Fruit fly (Drosophila melanogaster) whole organism, embryonic: Measurements from ENCODE around the gene Sfp78E.

Source experiments
- Blimp-1 ChIP-seq: fragments of 200-800 bp; sonication (Bioruptor generic); optimal IDR thresholded peaks from 3 replicates; lab custom pipeline; 2018; ENCODE audit warnings: missing biosample characterization, missing genetic modification characterization, mild to moderate bottlenecking, moderate library complexity, missing genetic modification reagents
- CG10274 ChIP-seq: fragments of 200-800 bp; sonication (Bioruptor generic); optimal IDR thresholded peaks from 3 replicates; lab custom pipeline; 2017; ENCODE audit warnings: missing biosample characterization, mild to moderate bottlenecking, missing genetic modification characterization
- CG10654 ChIP-seq: fragments of 200-800 bp; sonication (Bioruptor generic); optimal IDR thresholded peaks from 2 replicates; lab custom pipeline; 2016; ENCODE audit warnings: missing biosample characterization, missing genetic modification characterization
- CG10979 ChIP-seq: fragments of 200-800 bp; sonication (Bioruptor generic); optimal IDR thresholded peaks from 2 replicates; lab custom pipeline; 2018; ENCODE audit warnings: missing biosample characterization, mild to moderate bottlenecking, missing genetic modification characterization, moderate library complexity
- CG11456 ChIP-seq: fragments of 200-800 bp; sonication (Bioruptor generic); IDR thresholded peaks from 3 replicates; pipeline ENCODE4 v1.3.6; 2022; ENCODE audit warnings: missing biosample characterization, missing genetic modification characterization
- CG15514 ChIP-seq: fragments of 200-800 bp; sonication (Bioruptor generic); optimal IDR thresholded peaks from 3 replicates; lab custom pipeline; 2017; ENCODE audit warnings: missing biosample characterization, missing genetic modification characterization, mild to moderate bottlenecking, moderate library complexity, missing genetic modification reagents
- CG16813 ChIP-seq: fragments of 200-800 bp; sonication (Bioruptor generic); IDR thresholded peaks from 3 replicates; pipeline ENCODE4 v1.3.6; 2022; ENCODE audit warnings: missing biosample characterization, missing genetic modification characterization; ENCODE audit not compliant: partially characterized antibody
- CG17359 ChIP-seq: fragments of 200-800 bp; sonication (Bioruptor generic); optimal IDR thresholded peaks from 3 replicates; lab custom pipeline; 2018; ENCODE audit warnings: missing biosample characterization, mild to moderate bottlenecking, missing genetic modification characterization, moderate library complexity
- CG1792 ChIP-seq: fragments of 200-800 bp; sonication (Bioruptor generic); optimal IDR thresholded peaks from 2 replicates; lab custom pipeline; 2016; ENCODE audit warnings: missing biosample characterization, missing genetic modification characterization
- CG18619 ChIP-seq: fragments of 200-800 bp; sonication (Bioruptor generic); optimal IDR thresholded peaks from 3 replicates; lab custom pipeline; 2017; ENCODE audit warnings: missing biosample characterization, mild to moderate bottlenecking, missing genetic modification characterization
- CG31388 ChIP-seq: fragments of 200-800 bp; sonication (Bioruptor generic); optimal IDR thresholded peaks from 2 replicates; lab custom pipeline; 2016; ENCODE audit warnings: missing biosample characterization, missing genetic modification characterization
- CG32532 ChIP-seq: fragments of 200-800 bp; sonication (Bioruptor generic); IDR thresholded peaks from 2 replicates; pipeline ENCODE4 v1.3.6; 2022; ENCODE audit warnings: missing biosample characterization, missing genetic modification characterization
- CG33557 ChIP-seq: fragments of 200-800 bp; sonication (Bioruptor generic); optimal IDR thresholded peaks from 2 replicates; lab custom pipeline; 2019; ENCODE audit warnings: missing biosample characterization, mild to moderate bottlenecking, missing genetic modification characterization, moderate library complexity
- CG34376 ChIP-seq: fragments of 200-800 bp; sonication (Bioruptor generic); optimal IDR thresholded peaks from 2 replicates; lab custom pipeline; 2018; ENCODE audit warnings: missing biosample characterization, mild to moderate bottlenecking, missing genetic modification characterization
- CG43689 ChIP-seq: fragments of 200-800 bp; sonication (Bioruptor generic); IDR thresholded peaks from 2 replicates; pipeline ENCODE4 v1.3.6; 2022; ENCODE audit warnings: missing biosample characterization, missing genetic modification characterization
- CG6854 ChIP-seq: fragments of 200-800 bp; sonication (Bioruptor generic); optimal IDR thresholded peaks from 3 replicates; lab custom pipeline; 2017; ENCODE audit warnings: missing biosample characterization, mild to moderate bottlenecking, missing genetic modification characterization
- CG7987 ChIP-seq: fragments of 200-800 bp; sonication (Bioruptor generic); optimal IDR thresholded peaks from 2 replicates; lab custom pipeline; 2018; ENCODE audit warnings: missing biosample characterization, mild to moderate bottlenecking, missing genetic modification characterization, moderate library complexity
- CG9817 ChIP-seq: fragments of 200-800 bp; sonication (Bioruptor generic); optimal IDR thresholded peaks from 2 replicates; lab custom pipeline; 2018; ENCODE audit warnings: missing biosample characterization, mild to moderate bottlenecking, missing genetic modification characterization, moderate library complexity
- CoRest ChIP-seq: fragments of 200-800 bp; sonication (Bioruptor generic); optimal IDR thresholded peaks from 3 replicates; lab custom pipeline; 2018; ENCODE audit warnings: missing biosample characterization, mild to moderate bottlenecking, missing genetic modification characterization, moderate library complexity
- Dad ChIP-seq: fragments of 200-800 bp; sonication (Bioruptor generic); optimal IDR thresholded peaks from 3 replicates; lab custom pipeline; 2016; ENCODE audit warnings: missing biosample characterization, missing genetic modification characterization
- Dbx ChIP-seq: fragments of 200-800 bp; sonication (Bioruptor generic); IDR thresholded peaks from 3 replicates; pipeline ENCODE4 v1.3.6; 2022; ENCODE audit warnings: missing biosample characterization, missing genetic modification characterization
- Dek ChIP-seq: fragments of 200-800 bp; sonication (Bioruptor generic); optimal IDR thresholded peaks from 3 replicates; lab custom pipeline; 2019; ENCODE audit warnings: missing biosample characterization, mild to moderate bottlenecking, missing genetic modification characterization, moderate library complexity
- Dip3 ChIP-seq: fragments of 200-800 bp; sonication (Bioruptor generic); optimal IDR thresholded peaks from 3 replicates; lab custom pipeline; 2016; ENCODE audit warnings: missing biosample characterization, missing genetic modification characterization
- Elba2 ChIP-seq: fragments of 200-800 bp; sonication (Bioruptor generic); optimal IDR thresholded peaks from 3 replicates; lab custom pipeline; 2016; ENCODE audit warnings: missing biosample characterization, missing genetic modification characterization
- Ets65A ChIP-seq: fragments of 200-800 bp; sonication (Bioruptor generic); peaks from one replicate; lab custom pipeline; 2016; ENCODE audit warnings: missing biosample characterization, missing genetic modification characterization
- Fer3 ChIP-seq: fragments of 200-800 bp; sonication (Bioruptor generic); optimal IDR thresholded peaks from 2 replicates; lab custom pipeline; 2018; ENCODE audit warnings: missing biosample characterization, mild to moderate bottlenecking, missing genetic modification characterization, moderate library complexity
- H15 ChIP-seq: fragments of 200-800 bp; sonication (Bioruptor generic); IDR thresholded peaks from 3 replicates; pipeline ENCODE4 v1.3.6; 2022; ENCODE audit warnings: missing biosample characterization, missing genetic modification characterization
- Hey ChIP-seq: fragments of 200-800 bp; sonication (Bioruptor generic); optimal IDR thresholded peaks from 3 replicates; lab custom pipeline; 2018; ENCODE audit warnings: missing biosample characterization, mild to moderate bottlenecking, missing genetic modification characterization
- Hmr ChIP-seq: fragments of 200-800 bp; sonication (Bioruptor generic); optimal IDR thresholded peaks from 3 replicates; lab custom pipeline; 2017; ENCODE audit warnings: mild to moderate bottlenecking, missing biosample characterization, missing genetic modification reagents, missing genetic modification characterization
- Mrtf ChIP-seq: fragments of 200-800 bp; sonication (Bioruptor generic); IDR thresholded peaks from 3 replicates; pipeline ENCODE4 v1.3.6; 2022; ENCODE audit warnings: missing biosample characterization, missing genetic modification characterization
- Neu2 ChIP-seq: fragments of 200-800 bp; sonication (Bioruptor generic); optimal IDR thresholded peaks from 3 replicates; lab custom pipeline; 2016; ENCODE audit warnings: missing biosample characterization, missing genetic modification characterization, borderline replicate concordance
- Poxn ChIP-seq: fragments of 200-800 bp; sonication (Bioruptor generic); IDR thresholded peaks from 2 replicates; pipeline ENCODE4 v1.3.6; 2022; ENCODE audit warnings: missing biosample characterization, missing genetic modification characterization
- Side ChIP-seq: fragments of 200-800 bp; sonication (Bioruptor generic); optimal IDR thresholded peaks from 2 replicates; lab custom pipeline; 2016; ENCODE audit warnings: missing biosample characterization, missing genetic modification characterization
- Taf1 ChIP-seq: fragments of 200-800 bp; sonication (Bioruptor generic); IDR thresholded peaks from 2 replicates; pipeline ENCODE4 v1.3.6; 2022; ENCODE audit warnings: missing biosample characterization, missing genetic modification characterization
- ab ChIP-seq: fragments of 200-800 bp; sonication (Bioruptor generic); optimal IDR thresholded peaks from 2 replicates; lab custom pipeline; 2016; ENCODE audit warnings: missing biosample characterization, missing genetic modification characterization
- amos ChIP-seq: fragments of 200-800 bp; sonication (Bioruptor generic); IDR thresholded peaks from 2 replicates; pipeline ENCODE4 v1.3.6; 2022; ENCODE audit warnings: missing biosample characterization, missing genetic modification characterization; ENCODE audit not compliant: partially characterized antibody
- chm ChIP-seq: fragments of 200-800 bp; sonication (Bioruptor generic); IDR thresholded peaks from 2 replicates; pipeline ENCODE4 v1.3.6; 2022; ENCODE audit warnings: missing biosample characterization, missing genetic modification characterization
- crol ChIP-seq: fragments of 200-800 bp; sonication (Bioruptor generic); IDR thresholded peaks from 2 replicates; pipeline ENCODE4 v1.3.6; 2022; ENCODE audit warnings: missing biosample characterization, missing genetic modification characterization
- disco-r ChIP-seq: fragments of 200-800 bp; sonication (Bioruptor generic); optimal IDR thresholded peaks from 2 replicates; lab custom pipeline; 2016; ENCODE audit warnings: missing biosample characterization, missing genetic modification characterization
- esg ChIP-seq: fragments of 200-800 bp; sonication (Bioruptor generic); conservative IDR thresholded peaks from 2 replicates; pipeline ENCODE4 v1.3.6; 2022; ENCODE audit warnings: missing biosample characterization, missing genetic modification characterization
- fd96Cb ChIP-seq: fragments of 200-800 bp; sonication (Bioruptor generic); optimal IDR thresholded peaks from 2 replicates; lab custom pipeline; 2018; ENCODE audit warnings: missing biosample characterization, mild to moderate bottlenecking, missing genetic modification characterization, moderate library complexity
- gcm ChIP-seq: fragments of 200-800 bp; sonication (Bioruptor generic); optimal IDR thresholded peaks from 2 replicates; lab custom pipeline; 2019; ENCODE audit warnings: missing biosample characterization, mild to moderate bottlenecking, missing genetic modification characterization, moderate library complexity
- her ChIP-seq: fragments of 200-800 bp; sonication (Bioruptor generic); optimal IDR thresholded peaks from 2 replicates; lab custom pipeline; 2016; ENCODE audit warnings: missing biosample characterization, missing genetic modification characterization
- jigr1 ChIP-seq: fragments of 200-800 bp; sonication (Bioruptor generic); IDR thresholded peaks from 3 replicates; pipeline ENCODE4 v1.3.6; 2022; ENCODE audit warnings: missing biosample characterization, missing genetic modification characterization
- lab ChIP-seq: fragments of 200-800 bp; sonication (Bioruptor generic); optimal IDR thresholded peaks from 3 replicates; lab custom pipeline; 2017; ENCODE audit warnings: missing biosample characterization, missing genetic modification characterization, mild to moderate bottlenecking, moderate library complexity, missing genetic modification reagents
- mirr ChIP-seq: fragments of 200-800 bp; sonication (Bioruptor generic); optimal IDR thresholded peaks from 3 replicates; lab custom pipeline; 2018; ENCODE audit warnings: missing biosample characterization, mild to moderate bottlenecking, missing genetic modification characterization
- prd ChIP-seq, 3 experiments: fragments of >200 bp in 2 of 3; fragments of 200-800 bp in 1 of 3; sonication (Bioruptor generic) in 1 of 3; optimal IDR thresholded peaks in 2 of 3; IDR thresholded peaks in 1 of 3; 2 replicates in 2 of 3; 3 replicates in 1 of 3; pipeline versions ENCODE4 v1.3.6 to Lab custom; 2017 to 2022; ENCODE audit warnings: missing biosample characterization in 1 of 3, missing genetic modification characterization in 1 of 3
- schlank ChIP-seq: fragments of 200-800 bp; sonication (Bioruptor generic); optimal IDR thresholded peaks from 2 replicates; lab custom pipeline; 2018; ENCODE audit warnings: missing biosample characterization, mild to moderate bottlenecking, missing genetic modification characterization
- sisA ChIP-seq: fragments of 200-800 bp; sonication (Bioruptor generic); IDR thresholded peaks from 2 replicates; pipeline ENCODE4 v1.3.6; 2022; ENCODE audit warnings: missing biosample characterization, missing genetic modification characterization
- vnd ChIP-seq: fragments of 200-800 bp; sonication (Bioruptor generic); IDR thresholded peaks from 3 replicates; pipeline ENCODE4 v1.3.6; 2022; ENCODE audit warnings: missing biosample characterization, missing genetic modification characterization; ENCODE audit not compliant: partially characterized antibody

Gene Sfp78E

dm6 chr3L:21652768-21653167 is 31.1 kb downstream of the Sfp78E start (continued):
- TF ChIP-seq Hey (tag; lab: Kevin White, UChicago) = no peak
- peak; percentile 57 for TF ChIP-seq ab
- TF ChIP-seq crol (GFP tag; lab: Robert Waterston, UW) = no peak
- peak; percentile 45 for TF ChIP-seq CG1792
- TF ChIP-seq Ets65A = peak; percentile 97
- peak; percentile 9 for TF ChIP-seq gcm
- TF ChIP-seq prd (optimal IDR thresholded peaks at IDR 0.05; lab: Kevin White, UChicago) = no peak
- TF ChIP-seq prd (GFP tag; IDR thresholded peaks at IDR 0.05; lab: Robert Waterston, UW) = peak; percentile 63; the same call in 2 of the 3 replicates
- TF ChIP-seq Taf1 (GFP tag; lab: Robert Waterston, UW) = no peak
- TF ChIP-seq Fer3 = peak; percentile 54
- TF ChIP-seq Side (GFP tag; lab: Kevin White, UChicago) = peak; percentile 66
- peak; percentile 55 for TF ChIP-seq disco-r (GFP tag; lab: Kevin White, UChicago)
- peak; percentile 37; the same call in 1 of the 3 replicates for TF ChIP-seq CG16813 (GFP tag; lab: Robert Waterston, UW)
- peak; percentile 34 for TF ChIP-seq lab (GFP tag; lab: Kevin White, UChicago)
- peak; percentile 50 for TF ChIP-seq Blimp-1 (GFP tag; lab: Kevin White, UChicago)
- peak; percentile 74 for TF ChIP-seq CG7987 (GFP tag; lab: Kevin White, UChicago)
- peak; percentile 59 for TF ChIP-seq Dad (GFP tag; lab: Kevin White, UChicago)
- TF ChIP-seq CG31388 (GFP tag; lab: Kevin White, UChicago) = peak; percentile 31
- no peak for TF ChIP-seq CG6854 (GFP tag; lab: Kevin White, UChicago)
- TF ChIP-seq CG17359 (tag; lab: Kevin White, UChicago) = peak; percentile 72
- TF ChIP-seq CG33557 (GFP tag; lab: Kevin White, UChicago) = peak; percentile 46
- peak; percentile 81 for TF ChIP-seq CG32532 (GFP tag; lab: Robert Waterston, UW)
- TF ChIP-seq schlank (tag; lab: Kevin White, UChicago) = no peak
- no peak; the same call in 1 of the 2 replicates for TF ChIP-seq chm (GFP tag; lab: Robert Waterston, UW)
- TF ChIP-seq mirr (GFP tag; lab: Kevin White, UChicago) = peak; percentile 15
- TF ChIP-seq Mrtf = peak; percentile 75
- TF ChIP-seq Neu2 = no peak
- TF ChIP-seq Dip3 (GFP tag; lab: Kevin White, UChicago) = no peak
- no peak for TF ChIP-seq CG34376 (GFP tag; lab: Kevin White, UChicago)
- TF ChIP-seq CG15514 (GFP tag; lab: Kevin White, UChicago) = peak; percentile 38
- no peak for TF ChIP-seq Poxn (GFP tag; lab: Robert Waterston, UW)
- TF ChIP-seq esg = no peak
- TF ChIP-seq amos (GFP tag; lab: Robert Waterston, UW) = peak; percentile 66
- peak; percentile 57 for TF ChIP-seq Dek (tag; lab: Kevin White, UChicago)
- TF ChIP-seq H15 (GFP tag; lab: Robert Waterston, UW) = no peak; the same call in 2 of the 3 replicates
- no peak for TF ChIP-seq CG43689
- TF ChIP-seq CoRest = peak; percentile 76
- no peak for TF ChIP-seq jigr1 (GFP tag; lab: Robert Waterston, UW)
- TF ChIP-seq Elba2 (GFP tag; lab: Kevin White, UChicago) = peak; percentile 59
- no peak for TF ChIP-seq CG10274 (GFP tag; lab: Kevin White, UChicago)
- peak; percentile 72 for TF ChIP-seq CG10654
- TF ChIP-seq fd96Cb (tag; lab: Kevin White, UChicago) = peak; percentile 38
- TF ChIP-seq Hmr (GFP tag; lab: Kevin White, UChicago) = peak; percentile 70
- peak; percentile 83 for TF ChIP-seq CG9817 (tag; lab: Kevin White, UChicago)
- no peak for TF ChIP-seq vnd (GFP tag; lab: Robert Waterston, UW)
- TF ChIP-seq sisA (GFP tag; lab: Robert Waterston, UW) = peak; percentile 81
- TF ChIP-seq CG11456 (GFP tag; lab: Robert Waterston, UW) = peak; percentile 96
- TF ChIP-seq her = peak; percentile 53
- TF ChIP-seq CG10979 = peak; percentile 100
- peak; percentile 14 for TF ChIP-seq CG18619
- TF ChIP-seq Dbx (GFP tag; lab: Robert Waterston, UW) = peak; percentile 81
